Worm (Caenorhabditis elegans) whole organism, young adult: ENCODE measurements around the gene perm-2.

Experiments used
- B0035.1 ChIP-seq: sonication (generic microtip); optimal IDR thresholded peaks from 2 replicates; lab custom pipeline; 2016; ENCODE audit warnings: missing genetic modification characterization, mild to moderate bottlenecking, missing compliant biosample characterization, missing genotype, missing genetic modification reagents
- C06A6.2 ChIP-seq: fragments of 200-800 bp; sonication (Bioruptor generic); conservative IDR thresholded peaks from 2 replicates; pipeline ENCODE4 v1.3.6; 2022; ENCODE audit warnings: missing genetic modification characterization, missing compliant biosample characterization
- F37B4.10 ChIP-seq: fragments of 200-800 bp; sonication (Bioruptor generic); IDR thresholded peaks from 2 replicates; pipeline ENCODE4 v1.3.6; 2022; ENCODE audit warnings: missing genetic modification characterization, missing compliant biosample characterization
- K11D2.4 ChIP-seq: fragments of 200-800 bp; sonication (Bioruptor generic); IDR thresholded peaks from 2 replicates; pipeline ENCODE4 v1.3.6; 2022; ENCODE audit warnings: missing genetic modification reagents, missing genetic modification characterization, missing compliant biosample characterization
- T26A5.8 ChIP-seq: sonication (generic microtip); optimal IDR thresholded peaks from 2 replicates; lab custom pipeline; 2016; ENCODE audit warnings: missing genetic modification characterization, missing compliant biosample characterization
- Y53G8AR.9 ChIP-seq: fragments of 200-800 bp; sonication (Bioruptor generic); conservative IDR thresholded peaks from 2 replicates; pipeline ENCODE4 v1.3.6; 2022; ENCODE audit warnings: missing genetic modification reagents, missing genetic modification characterization, missing compliant biosample characterization
- Y56A3A.18 ChIP-seq: fragments of 200-800 bp; sonication (Bioruptor generic); IDR thresholded peaks from 2 replicates; pipeline ENCODE4 v1.3.6; 2022; ENCODE audit warnings: missing genetic modification reagents, missing genetic modification characterization, missing compliant biosample characterization
- Y95B8A.8 ChIP-seq: fragments of 200-800 bp; sonication (Bioruptor generic); IDR thresholded peaks from 2 replicates; pipeline ENCODE4 v1.3.6; 2022; ENCODE audit warnings: missing genetic modification reagents, missing genetic modification characterization, missing compliant biosample characterization
- ZK185.1 ChIP-seq: sonication (generic microtip); optimal IDR thresholded peaks from 2 replicates; lab custom pipeline; 2016; ENCODE audit warnings: mild to moderate bottlenecking, missing genetic modification characterization, missing compliant biosample characterization; ENCODE audit not compliant: poor library complexity, severe bottlenecking
- bed-1 ChIP-seq: fragments of 200-800 bp; sonication (Bioruptor generic); IDR thresholded peaks from 2 replicates; pipeline ENCODE4 v1.3.6; 2022; ENCODE audit warnings: missing genetic modification reagents, missing genetic modification characterization, missing compliant biosample characterization
- cebp-1 ChIP-seq, 2 experiments: fragments of 200-800 bp in 1 of 2; sonication (Bioruptor generic) in 1 of 2; sonication (generic microtip) in 1 of 2; IDR thresholded peaks in 1 of 2; optimal IDR thresholded peaks in 1 of 2; 2 replicates each; pipeline versions ENCODE4 v1.3.6 to Lab custom; 2017 to 2022; ENCODE audit warnings: missing compliant biosample characterization in 2 of 2, missing genetic modification characterization in 2 of 2, mild to moderate bottlenecking in 1 of 2, missing genetic modification reagents in 1 of 2, moderate library complexity in 1 of 2
- cebp-2 ChIP-seq: fragments of 200-800 bp; sonication (Bioruptor generic); IDR thresholded peaks from 2 replicates; pipeline ENCODE4 v1.3.6; 2022; ENCODE audit warnings: missing genetic modification characterization, missing compliant biosample characterization
- ceh-100 ChIP-seq: fragments of 200-800 bp; sonication (Bioruptor generic); IDR thresholded peaks from 2 replicates; pipeline ENCODE4 v1.3.6; 2022; ENCODE audit warnings: missing genetic modification reagents, missing genetic modification characterization, missing compliant biosample characterization
- chd-7 ChIP-seq: sonication (generic microtip); optimal IDR thresholded peaks from 2 replicates; lab custom pipeline; 2016; ENCODE audit warnings: mild to moderate bottlenecking, missing genetic modification characterization, moderate library complexity, missing compliant biosample characterization
- die-1 ChIP-seq: sonication (generic microtip); optimal IDR thresholded peaks from 2 replicates; lab custom pipeline; 2016; ENCODE audit warnings: missing genotype, mild to moderate bottlenecking, missing genetic modification characterization, missing compliant biosample characterization
- dpff-1 ChIP-seq: sonication (generic microtip); optimal IDR thresholded peaks from 2 replicates; lab custom pipeline; 2017; ENCODE audit warnings: mild to moderate bottlenecking, missing genetic modification characterization, missing compliant biosample characterization
- dpl-1 ChIP-seq: fragments of 150-350 bp; optimal IDR thresholded peaks from 2 replicates; lab custom pipeline; 2014; ENCODE audit warnings: missing biosample characterization, missing genetic modification reagents, missing genetic modification characterization
- efl-1 ChIP-seq: fragments of 150-350 bp; optimal IDR thresholded peaks from 2 replicates; lab custom pipeline; 2014; ENCODE audit warnings: missing biosample characterization, missing genetic modification reagents, missing genetic modification characterization
- egl-18 ChIP-seq: fragments of 200-800 bp; sonication (Bioruptor generic); IDR thresholded peaks from 2 replicates; pipeline ENCODE4 v1.3.6; 2022; ENCODE audit warnings: missing genetic modification reagents, missing genetic modification characterization, missing compliant biosample characterization
- egl-44 ChIP-seq: fragments of 200-800 bp; sonication (Bioruptor generic); IDR thresholded peaks from 2 replicates; pipeline ENCODE4 v1.3.6; 2022; ENCODE audit warnings: missing genetic modification reagents, missing genetic modification characterization, missing compliant biosample characterization
- ekl-4 ChIP-seq: fragments of 200-800 bp; sonication (Bioruptor generic); IDR thresholded peaks from 2 replicates; pipeline ENCODE4 v1.3.6; 2022; ENCODE audit warnings: missing genetic modification reagents, missing genetic modification characterization, missing compliant biosample characterization
- ets-4 ChIP-seq: fragments of 200-800 bp; sonication (Bioruptor generic); optimal IDR thresholded peaks from 2 replicates; lab custom pipeline; 2018; ENCODE audit warnings: mild to moderate bottlenecking, missing genetic modification characterization, missing compliant biosample characterization
- hlh-12 ChIP-seq: sonication (generic microtip); optimal IDR thresholded peaks from 2 replicates; lab custom pipeline; 2016; ENCODE audit warnings: missing genetic modification characterization, missing compliant biosample characterization
- lsy-27 ChIP-seq: sonication (generic microtip); optimal IDR thresholded peaks from 2 replicates; lab custom pipeline; 2017; ENCODE audit warnings: missing genetic modification characterization, mild to moderate bottlenecking, missing compliant biosample characterization, antibody characterized with exemption, missing genotype, borderline replicate concordance; ENCODE audit not compliant: insufficient read depth
- madf-6 ChIP-seq: fragments of 200-800 bp; sonication (Bioruptor generic); IDR thresholded peaks from 2 replicates; pipeline ENCODE4 v1.3.6; 2022; ENCODE audit warnings: missing genetic modification reagents, missing genetic modification characterization, missing compliant biosample characterization
- mes-4 ChIP-seq: sonication (generic microtip); optimal IDR thresholded peaks from 2 replicates; lab custom pipeline; 2016; ENCODE audit warnings: missing genotype, missing genetic modification characterization, missing compliant biosample characterization
- nfya-1 ChIP-seq: sonication (generic microtip); optimal IDR thresholded peaks from 2 replicates; lab custom pipeline; 2017; ENCODE audit warnings: antibody characterized with exemption, missing compliant biosample characterization, missing genetic modification characterization, borderline replicate concordance; ENCODE audit not compliant: insufficient read depth
- nfyb-1 ChIP-seq: fragments of 200-800 bp; sonication (Bioruptor generic); IDR thresholded peaks from 2 replicates; pipeline ENCODE4 v1.3.6; 2022; ENCODE audit warnings: missing genetic modification reagents, missing genetic modification characterization, missing compliant biosample characterization
- nhr-120 ChIP-seq: fragments of 200-800 bp; sonication (Bioruptor generic); IDR thresholded peaks from 2 replicates; pipeline ENCODE4 v1.3.6; 2022; ENCODE audit warnings: missing genetic modification characterization, missing compliant biosample characterization
- nhr-179 ChIP-seq: sonication (generic microtip); optimal IDR thresholded peaks from 2 replicates; lab custom pipeline; 2016; ENCODE audit warnings: mild to moderate bottlenecking, missing genetic modification characterization, missing compliant biosample characterization
- rec-8 ChIP-seq, 2 experiments: sonication (generic microtip); optimal IDR thresholded peaks; 2 replicates each; lab custom pipeline; 2016; ENCODE audit warnings: mild to moderate bottlenecking in 2 of 2, missing genetic modification characterization in 2 of 2, missing genetic modification reagents in 2 of 2, missing genotype in 2 of 2, missing biosample characterization in 1 of 2, missing compliant biosample characterization in 1 of 2, moderate library complexity in 1 of 2
- repo-1 ChIP-seq: sonication (generic microtip); optimal IDR thresholded peaks from 2 replicates; lab custom pipeline; 2017; ENCODE audit warnings: mild to moderate bottlenecking, missing genetic modification characterization, missing compliant biosample characterization
- somi-1 ChIP-seq: fragments of 200-800 bp; sonication (Bioruptor generic); optimal IDR thresholded peaks from 2 replicates; lab custom pipeline; 2018; ENCODE audit warnings: mild to moderate bottlenecking, missing genetic modification characterization, missing compliant biosample characterization
- sptf-2 ChIP-seq: fragments of 200-800 bp; sonication (Bioruptor generic); optimal IDR thresholded peaks from 2 replicates; lab custom pipeline; 2018; ENCODE audit warnings: mild to moderate bottlenecking, missing genetic modification characterization, missing compliant biosample characterization
- tbp1 ChIP-seq: fragments of 200-800 bp; sonication (Bioruptor generic); optimal IDR thresholded peaks from 2 replicates; lab custom pipeline; 2018; ENCODE audit warnings: mild to moderate bottlenecking, missing genetic modification characterization, missing compliant biosample characterization
- tbx-9 ChIP-seq: sonication (generic microtip); optimal IDR thresholded peaks from 2 replicates; lab custom pipeline; 2016; ENCODE audit warnings: borderline replicate concordance, missing genetic modification characterization, inconsistent platforms, missing compliant biosample characterization
- tlf-1 ChIP-seq: fragments of 200-800 bp; sonication (Bioruptor generic); optimal IDR thresholded peaks from 2 replicates; lab custom pipeline; 2018; ENCODE audit warnings: mild to moderate bottlenecking, missing genetic modification characterization, missing compliant biosample characterization
- zfh-2 ChIP-seq: fragments of 200-800 bp; sonication (Bioruptor generic); conservative IDR thresholded peaks from 2 replicates; pipeline ENCODE4 v1.3.6; 2022; ENCODE audit warnings: missing genetic modification reagents, missing genetic modification characterization, missing compliant biosample characterization
- ztf-25 ChIP-seq: fragments of 200-800 bp; sonication (Bioruptor generic); IDR thresholded peaks from 2 replicates; pipeline ENCODE4 v1.3.6; 2022; ENCODE audit warnings: missing genetic modification reagents, missing genetic modification characterization, missing compliant biosample characterization
- ztf-28 ChIP-seq: fragments of 200-800 bp; sonication (Bioruptor generic); IDR thresholded peaks from 2 replicates; pipeline ENCODE4 v1.3.6; 2022; ENCODE audit warnings: missing genetic modification reagents, missing genetic modification characterization, missing compliant biosample characterization
- ztf-6 ChIP-seq: fragments of 200-800 bp; sonication (Bioruptor generic); IDR thresholded peaks from 2 replicates; pipeline ENCODE4 v1.3.6; 2022; ENCODE audit warnings: missing genetic modification reagents, missing genetic modification characterization, missing compliant biosample characterization

perm-2 gene

DNA sequence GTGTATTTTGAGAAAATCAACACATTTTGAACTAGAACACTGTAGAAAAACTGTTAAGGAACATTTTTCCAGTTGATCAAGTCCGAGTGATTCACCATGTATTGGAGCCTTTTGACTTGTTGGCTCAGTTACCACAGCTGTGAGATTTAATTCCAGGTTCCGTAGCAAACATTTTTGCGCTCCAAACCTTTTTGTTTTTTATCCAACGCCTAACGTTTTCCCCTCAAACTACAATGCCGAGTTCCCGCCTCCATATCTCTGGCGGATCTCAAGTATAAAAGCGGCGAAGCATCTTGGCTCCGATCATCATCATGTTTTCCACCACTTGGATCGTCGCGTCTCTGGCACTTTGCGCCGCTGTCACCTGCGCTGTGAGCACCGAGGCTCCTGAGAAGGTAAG lies at the start of gene perm-2:
Gene perm-2, plus strand, starts transcription at position 301 of the 400 bp plus-strand sequence.
- TF ChIP-seq Y95B8A.8 (GFP tag; lab: Robert Waterston, UW) (no peak), zfh-2 (GFP tag; lab: Robert Waterston, UW) (peak; percentile 52; the same call in 1 of the 2 replicates), efl-1 (GFP tag; lab: Kevin White, UChicago) (no peak), cebp-2 (0 out of 2 replicates have a peak, but pooled peaks have one; percentile 29)

DNA sequence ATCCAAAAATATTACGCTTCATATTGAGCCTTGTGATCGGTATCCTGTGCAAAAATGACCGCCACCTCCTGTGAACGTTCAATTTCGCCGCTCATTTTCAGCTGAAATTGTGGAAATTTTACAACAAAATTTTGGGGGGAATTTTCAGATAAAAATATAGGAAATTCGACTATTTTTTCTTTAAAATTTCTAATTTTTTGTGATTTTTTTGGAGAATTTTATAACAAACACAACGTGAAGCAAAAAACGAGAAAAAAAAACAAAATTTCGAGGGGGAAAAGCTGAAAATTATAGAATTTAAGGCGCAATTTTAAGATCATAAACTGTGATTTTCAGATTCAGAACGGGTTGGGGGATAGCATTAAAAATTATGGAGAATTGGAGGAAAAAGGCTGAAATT lies 39.7 kb upstream of the perm-2 start, which contains the start of gene csn-4:
Gene csn-4, minus strand, starts transcription at position 101 of the 400 bp plus-strand sequence.
- TF ChIP-seq nfyb-1 (GFP tag; lab: Robert Waterston, UW) (0 out of 2 replicates have a peak, but pooled peaks have one; percentile 10), Y56A3A.18 (no peak), cebp-2 (no peak), cebp-1 (GFP tag; IDR thresholded peaks at IDR 0.05; lab: Robert Waterston, UW) (no peak), cebp-1 (tag; optimal IDR thresholded peaks at IDR 0.05; lab: Kevin White, UChicago) (peak; percentile 15), rec-8 (tag; optimal IDR thresholded peaks at IDR 0.05; lab: Kevin White, UChicago) (no peak), mes-4 (tag; lab: Kevin White, UChicago) (no peak), dpl-1 (GFP tag; lab: Kevin White, UChicago) (no peak), sptf-2 (GFP tag; lab: Kevin White, UChicago) (no peak)

DNA sequence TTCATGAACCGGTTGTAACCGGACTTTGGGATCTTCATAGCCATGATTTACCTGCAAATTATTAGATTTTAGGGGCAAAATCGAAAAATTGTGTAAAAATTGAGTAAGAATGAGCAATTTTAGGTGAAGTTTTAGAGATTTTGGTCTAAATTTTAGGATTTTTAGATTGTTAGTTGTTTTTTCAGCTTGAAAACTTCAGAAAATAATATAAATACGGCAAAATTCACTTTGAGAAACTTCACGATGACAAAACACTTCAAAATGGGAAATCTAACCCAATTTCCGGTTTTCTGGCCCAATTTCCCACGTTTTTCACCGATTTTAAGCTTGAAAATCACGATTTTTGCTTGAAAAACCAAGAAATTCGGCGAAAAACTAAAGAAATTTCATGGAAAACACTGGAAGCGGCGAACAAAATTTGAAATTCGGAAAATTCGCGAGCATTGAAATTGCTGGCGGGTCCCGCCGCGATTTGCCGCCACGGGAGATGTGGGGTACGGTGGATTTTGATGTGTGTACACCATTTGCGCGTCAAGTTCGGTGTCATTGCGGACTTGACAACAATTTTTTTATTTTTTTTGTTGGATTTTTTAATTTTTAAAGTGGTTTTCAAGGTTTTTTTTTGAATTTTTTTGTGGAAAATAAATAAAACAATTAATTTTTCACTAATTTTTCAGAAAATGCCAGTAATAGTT lies 32.6 kb upstream of the perm-2 start, which contains the start of the genes cct-8 and Y55F3AR.2:
Gene cct-8, minus strand, starts transcription at position 51 of the 695 bp plus-strand sequence.
Gene Y55F3AR.2, plus strand, starts transcription at position 672 of the 695 bp plus-strand sequence.
- TF ChIP-seq zfh-2 (GFP tag; lab: Robert Waterston, UW) (peak; percentile 91), efl-1 (GFP tag; lab: Kevin White, UChicago) (peak; percentile 93), C06A6.2 (GFP tag; lab: Robert Waterston, UW) (peak; percentile 96), hlh-12 (tag; lab: Kevin White, UChicago) (no peak), tbp1 (peak; percentile 79), ztf-28 (GFP tag; lab: Robert Waterston, UW) (peak; percentile 92), egl-18 (GFP tag; lab: Robert Waterston, UW) (peak; percentile 86; the same call in 1 of the 2 replicates), repo-1 (tag; lab: Kevin White, UChicago) (peak; percentile 99), tbx-9 (tag; lab: Kevin White, UChicago) (peak; percentile 50), madf-6 (GFP tag; lab: Robert Waterston, UW) (peak; percentile 98), lsy-27 (tag; lab: Kevin White, UChicago) (peak; percentile 80), sptf-2 (GFP tag; lab: Kevin White, UChicago) (peak; percentile 8), nhr-179 (tag; lab: Kevin White, UChicago) (no peak), B0035.1 (peak; percentile 82), T26A5.8 (tag; lab: Kevin White, UChicago) (peak; percentile 82), dpff-1 (tag; lab: Kevin White, UChicago) (peak; percentile 77), somi-1 (GFP tag; lab: Kevin White, UChicago) (peak; percentile 87), ceh-100 (peak; percentile 91), ZK185.1 (tag; lab: Kevin White, UChicago) (peak; percentile 97), ekl-4 (GFP tag; lab: Robert Waterston, UW) (peak; percentile 99), egl-44 (GFP tag; lab: Robert Waterston, UW) (peak; percentile 74; the same call in 1 of the 2 replicates), mes-4 (tag; lab: Kevin White, UChicago) (peak; percentile 35), nfyb-1 (GFP tag; lab: Robert Waterston, UW) (peak; percentile 99), nfya-1 (no peak), die-1 (tag; lab: Kevin White, UChicago) (peak; percentile 12), K11D2.4 (GFP tag; lab: Robert Waterston, UW) (peak; percentile 99), rec-8 (tag; optimal IDR thresholded peaks at IDR 0.05; lab: Kevin White, UChicago) (peak; percentile 35 to 38), tlf-1 (GFP tag; lab: Kevin White, UChicago) (peak; percentile 99), Y53G8AR.9 (peak; percentile 100), F37B4.10 (GFP tag; lab: Robert Waterston, UW) (no peak), ztf-6 (GFP tag; lab: Robert Waterston, UW) (peak; percentile 93), nhr-120 (0 out of 2 replicates have a peak, but pooled peaks have one; percentile 66), ztf-25 (GFP tag; lab: Robert Waterston, UW) (peak; percentile 71; the same call in 1 of the 2 replicates), chd-7 (tag; lab: Kevin White, UChicago) (peak; percentile 95), bed-1 (GFP tag; lab: Robert Waterston, UW) (0 out of 2 replicates have a peak, but pooled peaks have one; percentile 77), ets-4 (peak; percentile 30)
